Fruit fly (Drosophila melanogaster) whole organism, embryonic: ENCODE data around the gene mRpS23.

Experiments
- BEAF-32 ChIP-seq: fragments of 200-800 bp; sonication (Bioruptor generic); optimal IDR thresholded peaks from 3 replicates; lab custom pipeline; 2017; ENCODE audit warnings: missing biosample characterization, missing genetic modification characterization, mild to moderate bottlenecking, moderate library complexity, missing genetic modification reagents
- CG12104 ChIP-seq: fragments of 200-800 bp; sonication (Bioruptor generic); optimal IDR thresholded peaks from 3 replicates; lab custom pipeline; 2016; ENCODE audit warnings: missing biosample characterization, missing genetic modification characterization
- CG15479 ChIP-seq: fragments of 200-800 bp; sonication (Bioruptor generic); optimal IDR thresholded peaks from 3 replicates; lab custom pipeline; 2019; ENCODE audit warnings: missing biosample characterization, mild to moderate bottlenecking, missing genetic modification characterization, moderate library complexity
- CG3726 ChIP-seq: fragments of 200-800 bp; sonication (Bioruptor generic); IDR thresholded peaks from 3 replicates; pipeline ENCODE4, ENCODE4 v1.3.6; 2022; ENCODE audit warnings: missing biosample characterization, missing genetic modification characterization
- CG4404 ChIP-seq: fragments of 200-800 bp; sonication (Bioruptor generic); IDR thresholded peaks from 2 replicates; pipeline ENCODE4 v1.3.6; 2022; ENCODE audit warnings: missing biosample characterization, missing genetic modification characterization
- CG7372 ChIP-seq: fragments of 200-800 bp; sonication (Bioruptor generic); IDR thresholded peaks from 2 replicates; pipeline ENCODE4 v1.3.6; 2022; ENCODE audit warnings: missing biosample characterization, missing genetic modification characterization
- CG8478 ChIP-seq: fragments of >200 bp; optimal IDR thresholded peaks from 2 replicates; lab custom pipeline; 2018
- D ChIP-seq, 2 experiments: fragments of 200-800 bp in 1 of 2; fragments of >200 bp in 1 of 2; sonication (Bioruptor generic) in 1 of 2; optimal IDR thresholded peaks; 2 replicates in 1 of 2; 3 replicates in 1 of 2; lab custom pipeline; 2017; ENCODE audit warnings: mild to moderate bottlenecking in 1 of 2, missing biosample characterization in 1 of 2, missing genetic modification characterization in 1 of 2, missing genetic modification reagents in 1 of 2
- E2f1 ChIP-seq: fragments of 200-800 bp; sonication (Bioruptor generic); IDR thresholded peaks from 2 replicates; pipeline ENCODE4 v1.3.6; 2022; ENCODE audit warnings: missing biosample characterization, missing genetic modification characterization
- E2f2 ChIP-seq: fragments of 200-800 bp; sonication (Bioruptor generic); IDR thresholded peaks from 2 replicates; pipeline ENCODE4 v1.3.6; 2022; ENCODE audit warnings: missing biosample characterization, missing genetic modification characterization
- Ets65A ChIP-seq: fragments of 200-800 bp; sonication (Bioruptor generic); peaks from one replicate; lab custom pipeline; 2016; ENCODE audit warnings: missing biosample characterization, missing genetic modification characterization
- Ets97D ChIP-seq: fragments of 200-800 bp; sonication (Bioruptor generic); optimal IDR thresholded peaks from 3 replicates; lab custom pipeline; 2016; ENCODE audit warnings: missing biosample characterization, missing genetic modification characterization
- GATAe ChIP-seq: fragments of 200-800 bp; sonication (Bioruptor generic); conservative IDR thresholded peaks from 2 replicates; pipeline ENCODE4 v1.3.6; 2022; ENCODE audit warnings: missing biosample characterization, missing genetic modification characterization
- Gug ChIP-seq: fragments of 200-800 bp; sonication (Bioruptor generic); IDR thresholded peaks from 4 replicates; pipeline ENCODE4 v1.3.6; 2022; ENCODE audit warnings: missing biosample characterization, missing genetic modification characterization
- H2.0 ChIP-seq: fragments of 200-800 bp; sonication (Bioruptor generic); IDR thresholded peaks from 2 replicates; pipeline ENCODE4 v1.3.6; 2022; ENCODE audit warnings: missing biosample characterization, missing genetic modification characterization
- HLH54F ChIP-seq: fragments of 200-800 bp; sonication (Bioruptor generic); optimal IDR thresholded peaks from 3 replicates; lab custom pipeline; 2016; ENCODE audit warnings: missing biosample characterization, missing genetic modification characterization
- Hey ChIP-seq: fragments of 200-800 bp; sonication (Bioruptor generic); optimal IDR thresholded peaks from 3 replicates; lab custom pipeline; 2018; ENCODE audit warnings: missing biosample characterization, mild to moderate bottlenecking, missing genetic modification characterization
- Hmx ChIP-seq: fragments of 200-800 bp; sonication (Bioruptor generic); optimal IDR thresholded peaks from 2 replicates; lab custom pipeline; 2016; ENCODE audit warnings: missing biosample characterization, missing genetic modification characterization
- Mad ChIP-seq: fragments of 200-800 bp; sonication (Bioruptor generic); optimal IDR thresholded peaks from 2 replicates; lab custom pipeline; 2016; ENCODE audit warnings: missing biosample characterization, missing genetic modification characterization
- Poxn ChIP-seq: fragments of 200-800 bp; sonication (Bioruptor generic); IDR thresholded peaks from 2 replicates; pipeline ENCODE4 v1.3.6; 2022; ENCODE audit warnings: missing biosample characterization, missing genetic modification characterization
- Trl ChIP-seq, 3 experiments: fragments of >200 bp in 2 of 3; fragments of 200-800 bp in 1 of 3; sonication (Bioruptor generic) in 1 of 3; optimal IDR thresholded peaks; 2 replicates in 1 of 3; 3 replicates in 2 of 3; lab custom pipeline; 2016 to 2017; ENCODE audit warnings: missing biosample characterization in 1 of 3, missing genetic modification characterization in 1 of 3
- Xrp1 ChIP-seq: fragments of 200-800 bp; sonication (Bioruptor generic); IDR thresholded peaks from 2 replicates; pipeline ENCODE4 v1.3.6; 2022; ENCODE audit warnings: missing biosample characterization, missing genetic modification characterization
- cad ChIP-seq: fragments of >200 bp; optimal IDR thresholded peaks from 2 replicates; lab custom pipeline; 2017; ENCODE audit warnings: missing biosample characterization, missing genetic modification characterization
- dan ChIP-seq: fragments of 200-800 bp; sonication (Bioruptor generic); IDR thresholded peaks from 2 replicates; pipeline ENCODE4 v1.3.6; 2022; ENCODE audit warnings: missing biosample characterization, missing genetic modification characterization
- dimm ChIP-seq: fragments of 200-800 bp; sonication (Bioruptor generic); IDR thresholded peaks from 2 replicates; pipeline ENCODE4 v1.3.6; 2022; ENCODE audit warnings: missing biosample characterization, missing genetic modification characterization
- dysf ChIP-seq: fragments of 200-800 bp; sonication (Bioruptor generic); IDR thresholded peaks from 3 replicates; pipeline ENCODE4 v1.3.6; 2022; ENCODE audit warnings: missing biosample characterization, missing genetic modification characterization
- exex ChIP-seq: fragments of 200-800 bp; sonication (Bioruptor generic); optimal IDR thresholded peaks from 4 replicates; lab custom pipeline; 2018; ENCODE audit warnings: missing biosample characterization, mild to moderate bottlenecking, missing genetic modification characterization, moderate library complexity
- fd3F ChIP-seq: fragments of 200-800 bp; sonication (Bioruptor generic); optimal IDR thresholded peaks from 2 replicates; lab custom pipeline; 2018; ENCODE audit warnings: missing biosample characterization, mild to moderate bottlenecking, missing genetic modification characterization, moderate library complexity
- hbn ChIP-seq: fragments of 200-800 bp; sonication (Bioruptor generic); IDR thresholded peaks from 2 replicates; pipeline ENCODE4 v1.3.6; 2022; ENCODE audit warnings: missing biosample characterization, missing genetic modification characterization; ENCODE audit not compliant: partially characterized antibody
- nerfin-1 ChIP-seq: fragments of 200-800 bp; sonication (Bioruptor generic); optimal IDR thresholded peaks from 3 replicates; lab custom pipeline; 2019; ENCODE audit warnings: missing biosample characterization, mild to moderate bottlenecking, missing genetic modification characterization, moderate library complexity
- ranshi ChIP-seq: fragments of 200-800 bp; sonication (Bioruptor generic); IDR thresholded peaks from 2 replicates; pipeline ENCODE4 v1.3.6; 2022; ENCODE audit warnings: missing biosample characterization, missing genetic modification characterization
- sob ChIP-seq: fragments of 200-800 bp; sonication (Bioruptor generic); IDR thresholded peaks from 2 replicates; pipeline ENCODE4 v1.3.6; 2022; ENCODE audit warnings: missing biosample characterization, missing genetic modification characterization
- stwl ChIP-seq: fragments of 200-800 bp; sonication (Bioruptor generic); optimal IDR thresholded peaks from 3 replicates; lab custom pipeline; 2018; ENCODE audit warnings: missing biosample characterization, mild to moderate bottlenecking, missing genetic modification characterization, moderate library complexity
- sug ChIP-seq: fragments of 200-800 bp; optimal IDR thresholded peaks from 2 replicates; lab custom pipeline; 2019; ENCODE audit warnings: missing biosample characterization, mild to moderate bottlenecking, missing genetic modification characterization, moderate library complexity
- tgo ChIP-seq: fragments of 200-800 bp; sonication (Bioruptor generic); IDR thresholded peaks from 3 replicates; pipeline ENCODE4 v1.3.6; 2022; ENCODE audit warnings: missing biosample characterization, missing genetic modification characterization
- tll ChIP-seq, 2 experiments: fragments of 200-800 bp in 1 of 2; fragments of >200 bp in 1 of 2; sonication (Bioruptor generic) in 1 of 2; optimal IDR thresholded peaks; 2 replicates each; lab custom pipeline; 2017 to 2019; ENCODE audit warnings: missing biosample characterization in 2 of 2, missing genetic modification characterization in 2 of 2, mild to moderate bottlenecking in 1 of 2, moderate library complexity in 1 of 2
- ttk ChIP-seq: fragments of 200-800 bp; sonication (Bioruptor generic); IDR thresholded peaks from 2 replicates; pipeline ENCODE4 v2.1.2; 2022; ENCODE audit warnings: missing biosample characterization, missing genetic modification characterization
- vfl ChIP-seq: fragments of 200-800 bp; sonication (Bioruptor generic); optimal IDR thresholded peaks from 2 replicates; lab custom pipeline; 2016; ENCODE audit warnings: missing biosample characterization, missing genetic modification characterization
- wek ChIP-seq: fragments of 200-800 bp; sonication (Bioruptor generic); optimal IDR thresholded peaks from 3 replicates; lab custom pipeline; 2018; ENCODE audit warnings: missing biosample characterization, mild to moderate bottlenecking, missing genetic modification characterization, moderate library complexity
- zen ChIP-seq: fragments of 200-800 bp; sonication (Bioruptor generic); optimal IDR thresholded peaks from 3 replicates; lab custom pipeline; 2018; ENCODE audit warnings: missing biosample characterization, mild to moderate bottlenecking, missing genetic modification characterization, moderate library complexity

Gene mRpS23

DNA sequence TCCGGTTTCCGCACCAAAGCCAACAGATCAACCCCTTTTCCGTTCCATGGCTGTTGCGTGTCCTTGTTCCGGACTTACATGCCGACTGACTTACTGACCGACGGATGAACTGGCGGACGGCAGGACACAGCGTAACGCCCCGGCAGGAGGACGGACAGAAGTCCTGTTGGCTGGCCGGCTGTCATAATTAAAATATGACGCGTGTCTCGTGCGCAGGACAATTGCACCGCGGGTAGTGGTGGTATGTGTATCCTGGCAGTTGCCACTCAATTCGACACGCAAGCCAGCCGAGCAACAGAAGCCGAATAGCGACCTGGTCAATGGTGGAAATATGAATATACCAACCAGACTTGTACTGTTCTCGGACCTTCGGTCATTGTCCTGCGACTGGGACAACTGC is 34.5 kb upstream of the mRpS23 start (continued):
- TF ChIP-seq CG12104 (GFP tag; lab: Kevin White, UChicago) (no peak), nerfin-1 (peak; percentile 79), D (optimal IDR thresholded peaks at IDR 0.05; lab: Kevin White, UChicago) (peak; percentile 29), D (GFP tag; optimal IDR thresholded peaks at IDR 0.05; lab: Kevin White, UChicago) (no peak), GATAe (no peak), ranshi (no peak), HLH54F (GFP tag; lab: Kevin White, UChicago) (no peak), Gug (GFP tag; lab: Robert Waterston, UW) (no peak), Hmx (GFP tag; lab: Kevin White, UChicago) (no peak), Xrp1 (GFP tag; lab: Robert Waterston, UW) (no peak), wek (GFP tag; lab: Kevin White, UChicago) (no peak), CG8478 (no peak), Hey (tag; lab: Kevin White, UChicago) (peak; percentile 82)

- TF ChIP-seq E2f2 (GFP tag; lab: Robert Waterston, UW) (no peak), sug (tag; lab: Kevin White, UChicago) (no peak), H2.0 (GFP tag; lab: Robert Waterston, UW) (no peak), dysf (no peak), zen (peak; percentile 61), tll (GFP tag; optimal IDR thresholded peaks at IDR 0.05; lab: Kevin White, UChicago) (peak in 1 of 2 experiments; percentile 50), CG3726 (GFP tag; lab: Robert Waterston, UW) (0 out of 3 replicates have a peak, but pooled peaks have one; percentile 20), Poxn (GFP tag; lab: Robert Waterston, UW) (no peak), dimm (GFP tag; lab: Robert Waterston, UW) (no peak), E2f1 (no peak), CG7372 (GFP tag; lab: Robert Waterston, UW) (no peak)
Measured at dm6 chr2L:13867653-13868052, 32.8 kb upstream of the mRpS23 start.

DNA sequence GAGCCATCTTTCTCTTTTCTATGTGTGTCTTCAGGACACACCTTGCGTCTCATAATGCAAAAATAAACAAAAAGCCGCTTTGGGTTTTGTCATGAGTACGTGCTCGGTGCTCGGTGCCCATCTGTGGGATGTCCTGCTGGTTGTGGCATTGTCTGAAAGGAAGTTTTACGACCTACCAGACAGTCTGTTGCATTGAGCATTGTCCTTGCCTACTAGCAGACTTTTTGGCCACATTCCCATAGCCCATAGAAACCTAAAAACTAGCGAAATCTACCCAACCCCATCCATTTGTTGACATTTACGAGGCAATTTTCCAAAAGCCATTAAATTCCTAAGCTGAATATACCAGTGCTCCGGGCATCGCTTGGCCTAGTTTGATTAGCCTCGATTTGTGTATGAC is 16.2 kb upstream of the mRpS23 start:
- TF ChIP-seq BEAF-32 (GFP tag; lab: Kevin White, UChicago) (no peak), cad (GFP tag; lab: Kevin White, UChicago) (peak; percentile 81), stwl (tag; lab: Kevin White, UChicago) (no peak), tgo (no peak), H2.0 (GFP tag; lab: Robert Waterston, UW) (no peak), zen (peak; percentile 66), ttk (GFP tag; lab: Robert Waterston, UW) (no peak), CG4404 (GFP tag; lab: Robert Waterston, UW) (no peak), D (optimal IDR thresholded peaks at IDR 0.05; lab: Kevin White, UChicago) (peak; percentile 87), D (GFP tag; optimal IDR thresholded peaks at IDR 0.05; lab: Kevin White, UChicago) (no peak), vfl (GFP tag; lab: Kevin White, UChicago) (no peak), fd3F (GFP tag; lab: Kevin White, UChicago) (no peak), Mad (GFP tag; lab: Kevin White, UChicago) (no peak)
- TF ChIP-seq, all 482 proteins: peak for 3

- TF ChIP-seq CG15479 (GFP tag; lab: Kevin White, UChicago): no peak
- TF ChIP-seq exex (tag; lab: Kevin White, UChicago): peak; percentile 93
- TF ChIP-seq, all 482 proteins: peak for 1
Measured at dm6 chr2L:13849125-13849524, 14.3 kb upstream of the mRpS23 start, which contains the start of gene CG7968. TSS of gene CG7968 (plus strand) at chr2L:13849400.

- 0 out of 2 replicates have a peak, but pooled peaks have one; percentile 12 for TF ChIP-seq sob (GFP tag; lab: Robert Waterston, UW)
- TF ChIP-seq exex (tag; lab: Kevin White, UChicago): peak; percentile 29
- TF ChIP-seq Ets65A: peak; percentile 63
- TF ChIP-seq hbn (GFP tag; lab: Robert Waterston, UW): no peak
- no peak for TF ChIP-seq Trl (optimal IDR thresholded peaks at IDR 0.05; lab: Kevin White, UChicago)
- TF ChIP-seq Trl (GFP tag; optimal IDR thresholded peaks at IDR 0.05; lab: Kevin White, UChicago): no peak
- TF ChIP-seq Ets97D (GFP tag; lab: Kevin White, UChicago): no peak
- TF ChIP-seq H2.0 (GFP tag; lab: Robert Waterston, UW): no peak
- no peak for TF ChIP-seq dan (GFP tag; lab: Robert Waterston, UW)
Measured at dm6 chr2L:13847625-13848024, 12.8 kb upstream of the mRpS23 start, which contains the start of gene CG7953. TSS of gene CG7953 (plus strand) at chr2L:13847925.
